Worm (Caenorhabditis elegans) whole organism, L2 larva: ENCODE measurements around the gene ugt-61.
"Not testable (repeated sequence)": the region's sequence is repeated elsewhere in the genome, so short reads cannot be mapped to it uniquely, and the experiment has no call there.

Experiments used
- C34F6.9 ChIP-seq: fragments of 150-350 bp; optimal IDR thresholded peaks from 2 replicates; lab custom pipeline; 2014; ENCODE audit warnings: missing biosample characterization, missing genetic modification characterization
- F13H6.1 ChIP-seq: sonication (generic microtip); optimal IDR thresholded peaks from 2 replicates; lab custom pipeline; 2016; ENCODE audit warnings: missing genetic modification characterization, missing compliant biosample characterization
- Y55F3AM.14 ChIP-seq: fragments of 200-800 bp; sonication (Bioruptor generic); optimal IDR thresholded peaks from 2 replicates; lab custom pipeline; 2018; ENCODE audit warnings: mild to moderate bottlenecking, missing genetic modification characterization, missing compliant biosample characterization
- ZK546.5 ChIP-seq: sonication (generic microtip); optimal IDR thresholded peaks from 2 replicates; lab custom pipeline; 2017; ENCODE audit warnings: missing biosample characterization, missing genetic modification characterization
- alr-1 ChIP-seq: fragments of 150-350 bp; optimal IDR thresholded peaks from 2 replicates; lab custom pipeline; 2014; ENCODE audit warnings: missing biosample characterization, missing genetic modification characterization
- ama-1 ChIP-seq: fragments of 150-350 bp; optimal IDR thresholded peaks from 2 replicates; lab custom pipeline; 2018; ENCODE audit warnings: inconsistent platforms
- ceh-82 ChIP-seq: fragments of 150-350 bp; optimal IDR thresholded peaks from 2 replicates; lab custom pipeline; 2014; ENCODE audit warnings: missing biosample characterization, missing genetic modification characterization
- crh-2 ChIP-seq: sonication (generic microtip); optimal IDR thresholded peaks from 2 replicates; lab custom pipeline; 2017; ENCODE audit warnings: missing biosample characterization, missing genetic modification characterization
- dmd-4 ChIP-seq: sonication (generic microtip); optimal IDR thresholded peaks from 2 replicates; lab custom pipeline; 2017; ENCODE audit warnings: missing biosample characterization, missing genetic modification characterization
- egl-27 ChIP-seq: sonication (generic microtip); optimal IDR thresholded peaks from 3 replicates; lab custom pipeline; 2017; ENCODE audit warnings: missing biosample characterization, missing genetic modification reagents, missing genetic modification characterization
- elt-1 ChIP-seq: fragments of 150-350 bp; optimal IDR thresholded peaks from 2 replicates; lab custom pipeline; 2014; ENCODE audit warnings: missing biosample characterization, missing genetic modification characterization
- elt-3 ChIP-seq: sonication (generic microtip); optimal IDR thresholded peaks from 2 replicates; lab custom pipeline; 2017; ENCODE audit warnings: missing biosample characterization, missing genetic modification characterization
- fos-1 ChIP-seq: fragments of 150-350 bp; optimal IDR thresholded peaks from 2 replicates; lab custom pipeline; 2014; ENCODE audit warnings: missing biosample characterization, missing genetic modification characterization
- gmeb-1 ChIP-seq: fragments of 150-350 bp; optimal IDR thresholded peaks from 2 replicates; lab custom pipeline; 2014; ENCODE audit warnings: missing biosample characterization, missing genetic modification characterization
- lin-11 ChIP-seq: fragments of 150-350 bp; sonication (generic microtip); optimal IDR thresholded peaks from 2 replicates; lab custom pipeline; 2014; ENCODE audit warnings: missing biosample characterization, missing genetic modification characterization, inconsistent platforms, mixed read lengths
- lin-13 ChIP-seq: fragments of 150-350 bp; optimal IDR thresholded peaks from 2 replicates; lab custom pipeline; 2014; ENCODE audit warnings: missing biosample characterization, missing genetic modification reagents, missing genetic modification characterization
- lsy-2 ChIP-seq, 2 experiments: fragments of 150-350 bp in 1 of 2; sonication (generic microtip) in 1 of 2; optimal IDR thresholded peaks; 2 replicates each; lab custom pipeline; 2014 to 2017; ENCODE audit warnings: missing biosample characterization in 2 of 2, missing genetic modification characterization in 2 of 2
- mab-5 ChIP-seq: fragments of 150-350 bp; optimal IDR thresholded peaks from 2 replicates; lab custom pipeline; 2014; ENCODE audit warnings: missing biosample characterization, missing genetic modification characterization
- mbf-1 ChIP-seq: sonication (generic microtip); optimal IDR thresholded peaks from 2 replicates; lab custom pipeline; 2017; ENCODE audit warnings: missing biosample characterization, missing genetic modification characterization
- mdl-1 ChIP-seq, 2 experiments: fragments of 150-350 bp in 1 of 2; sonication (generic microtip) in 1 of 2; optimal IDR thresholded peaks; 2 replicates each; lab custom pipeline; 2017; ENCODE audit warnings: missing biosample characterization in 2 of 2, missing genetic modification characterization in 2 of 2
- nhr-10 ChIP-seq: sonication (generic microtip); optimal IDR thresholded peaks from 2 replicates; lab custom pipeline; 2017; ENCODE audit warnings: missing biosample characterization, missing genetic modification characterization
- nhr-11 ChIP-seq: fragments of 150-350 bp; optimal IDR thresholded peaks from 2 replicates; lab custom pipeline; 2014; ENCODE audit warnings: missing biosample characterization, missing genetic modification characterization
- nhr-12 ChIP-seq: fragments of 150-350 bp; optimal IDR thresholded peaks from 2 replicates; lab custom pipeline; 2014; ENCODE audit warnings: missing biosample characterization, missing genetic modification characterization
- nhr-129 ChIP-seq: fragments of 150-350 bp; optimal IDR thresholded peaks from 2 replicates; lab custom pipeline; 2014; ENCODE audit warnings: missing biosample characterization, missing genetic modification characterization
- nhr-21 ChIP-seq: fragments of 150-350 bp; optimal IDR thresholded peaks from 2 replicates; lab custom pipeline; 2014; ENCODE audit warnings: missing biosample characterization, missing genetic modification characterization
- nhr-23 ChIP-seq: fragments of 150-350 bp; optimal IDR thresholded peaks from 2 replicates; lab custom pipeline; 2014; ENCODE audit warnings: missing biosample characterization, missing genetic modification reagents, missing genetic modification characterization
- nhr-237 ChIP-seq: fragments of 150-350 bp; optimal IDR thresholded peaks from 2 replicates; lab custom pipeline; 2014; ENCODE audit warnings: missing biosample characterization, missing genetic modification characterization
- nhr-6 ChIP-seq: fragments of 150-350 bp; optimal IDR thresholded peaks from 2 replicates; lab custom pipeline; 2014; ENCODE audit warnings: missing biosample characterization, missing genetic modification characterization
- nhr-77 ChIP-seq: fragments of 150-350 bp; optimal IDR thresholded peaks from 2 replicates; lab custom pipeline; 2014; ENCODE audit warnings: missing biosample characterization, missing genetic modification characterization
- skn-1 ChIP-seq: sonication (generic microtip); optimal IDR thresholded peaks from 2 replicates; lab custom pipeline; 2017; ENCODE audit warnings: missing biosample characterization, missing genetic modification characterization
- sma-3 ChIP-seq: sonication (generic microtip); optimal IDR thresholded peaks from 2 replicates; lab custom pipeline; 2016; ENCODE audit warnings: missing genetic modification reagents, missing genetic modification characterization, missing compliant biosample characterization
- sma-9 ChIP-seq, 2 experiments: fragments of 150-350 bp in 1 of 2; sonication (generic microtip) in 1 of 2; optimal IDR thresholded peaks; 2 replicates each; lab custom pipeline; 2014 to 2016; ENCODE audit warnings: missing genetic modification characterization in 2 of 2, mild to moderate bottlenecking in 1 of 2, missing biosample characterization in 1 of 2, missing compliant biosample characterization in 1 of 2, missing genetic modification reagents in 1 of 2, moderate library complexity in 1 of 2
- snpc-4 ChIP-seq: fragments of 150-350 bp; optimal IDR thresholded peaks from 2 replicates; lab custom pipeline; 2014; ENCODE audit warnings: missing biosample characterization, missing genetic modification characterization
- unc-55 ChIP-seq: fragments of 150-350 bp; sonication (generic microtip); optimal IDR thresholded peaks from 3 replicates; lab custom pipeline; 2014; ENCODE audit warnings: missing biosample characterization, missing genetic modification reagents, missing genetic modification characterization
- unc-62 ChIP-seq: fragments of 150-350 bp; optimal IDR thresholded peaks from 2 replicates; lab custom pipeline; 2014; ENCODE audit warnings: missing biosample characterization, missing genetic modification reagents, missing genetic modification characterization
- zag-1 ChIP-seq: fragments of 150-350 bp; optimal IDR thresholded peaks from 2 replicates; lab custom pipeline; 2014; ENCODE audit warnings: missing biosample characterization, missing genetic modification characterization
- ztf-1 ChIP-seq: fragments of 200-800 bp; sonication (Bioruptor generic); conservative IDR thresholded peaks from 2 replicates; pipeline ENCODE4 v1.3.6; 2022; ENCODE audit warnings: missing genetic modification characterization, missing compliant biosample characterization
- ztf-4 ChIP-seq: fragments of 150-350 bp; optimal IDR thresholded peaks from 2 replicates; lab custom pipeline; 2014; ENCODE audit warnings: missing biosample characterization, missing genetic modification characterization

ugt-61 gene

ce11 chrV:4758019-4758418, 15.8 kb downstream of the ugt-61 start:
- no peak for TF ChIP-seq ceh-82
- no peak for TF ChIP-seq mdl-1 (tag; optimal IDR thresholded peaks at IDR 0.05; lab: Kevin White, UChicago)
- TF ChIP-seq egl-27, result no peak
- no peak for TF ChIP-seq unc-55
- TF ChIP-seq nhr-11, result no peak
- TF ChIP-seq mab-5, result no peak
- TF ChIP-seq lin-13 (GFP tag; lab: Kevin White, UChicago), result no peak
- TF ChIP-seq ZK546.5 (tag; lab: Kevin White, UChicago), result no peak
- no peak for TF ChIP-seq nhr-77 (tag; lab: Kevin White, UChicago)
- TF ChIP-seq alr-1 (tag; lab: Kevin White, UChicago), result no peak
- no peak for TF ChIP-seq C34F6.9
- no peak for TF ChIP-seq crh-2 (tag; lab: Kevin White, UChicago)
- no peak for TF ChIP-seq nhr-21 (tag; lab: Kevin White, UChicago)

DNA sequence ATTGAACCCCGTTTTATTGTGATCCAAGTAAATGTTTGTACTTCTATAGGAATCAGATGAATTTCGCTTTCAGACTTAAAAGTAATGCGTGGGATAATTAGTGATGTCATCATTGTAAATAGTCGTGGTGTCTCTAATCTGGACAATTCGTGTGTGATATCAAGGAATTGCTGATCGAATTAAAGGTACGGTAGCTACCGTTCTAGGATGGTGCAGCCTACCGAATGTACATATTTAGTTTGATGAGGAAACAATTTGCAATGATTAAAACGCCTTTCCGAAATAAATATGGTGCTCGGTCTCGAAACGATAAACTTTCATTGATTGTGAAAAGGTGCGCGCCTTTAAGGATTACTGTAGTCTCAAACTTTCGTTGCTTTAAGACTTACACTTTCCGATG, 16.3 kb downstream of the ugt-61 start:
- no peak for TF ChIP-seq C34F6.9
- no peak for TF ChIP-seq lsy-2 (tag; optimal IDR thresholded peaks at IDR 0.05; lab: Kevin White, UChicago)
- no peak for TF ChIP-seq mab-5
- TF ChIP-seq nhr-129, result no peak
- TF ChIP-seq lin-13 (GFP tag; lab: Kevin White, UChicago), result no peak
- TF ChIP-seq nhr-11, result no peak
- no peak for TF ChIP-seq F13H6.1 (tag; lab: Kevin White, UChicago)
- no peak for TF ChIP-seq nhr-12
- no peak for TF ChIP-seq skn-1 (tag; lab: Kevin White, UChicago)
- TF ChIP-seq dmd-4 (tag; lab: Kevin White, UChicago), result no peak
- no peak for TF ChIP-seq ama-1 (lab: Kevin White, UChicago)
- TF ChIP-seq mdl-1 (tag; optimal IDR thresholded peaks at IDR 0.05; lab: Kevin White, UChicago), result no peak
- TF ChIP-seq nhr-10, result no peak

DNA sequence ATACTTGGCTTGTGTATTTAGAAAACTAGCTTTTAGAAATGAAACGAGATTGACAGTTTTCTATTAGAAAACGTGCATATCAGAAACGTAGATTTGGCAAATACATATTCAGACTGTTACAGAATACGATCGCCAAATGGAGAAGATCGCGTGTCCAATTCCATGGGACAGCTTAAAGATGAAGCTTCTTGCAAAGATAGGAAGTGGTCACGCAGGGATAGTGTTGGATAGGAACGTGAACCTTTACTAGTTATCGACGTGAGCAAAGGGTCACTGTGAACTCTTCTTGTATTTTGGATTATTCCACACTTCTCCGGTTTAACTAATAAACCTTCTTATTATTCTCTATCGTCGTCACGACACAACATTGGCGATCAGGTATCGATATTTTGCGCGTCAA, 18.5 kb downstream of the ugt-61 start, which contains the start of gene bgnt-1.4:
bgnt-1.4 (plus strand) TSS at position 301 of the 400 bp plus-strand sequence.
- TF ChIP-seq nhr-129; lin-11 (tag; lab: Kevin White, UChicago); lsy-2 (tag; optimal IDR thresholded peaks at IDR 0.05; lab: Kevin White, UChicago): not testable (repeated sequence)
- TF ChIP-seq, all 48 proteins: peak for 0; not testable (repeated sequence) for 48

DNA sequence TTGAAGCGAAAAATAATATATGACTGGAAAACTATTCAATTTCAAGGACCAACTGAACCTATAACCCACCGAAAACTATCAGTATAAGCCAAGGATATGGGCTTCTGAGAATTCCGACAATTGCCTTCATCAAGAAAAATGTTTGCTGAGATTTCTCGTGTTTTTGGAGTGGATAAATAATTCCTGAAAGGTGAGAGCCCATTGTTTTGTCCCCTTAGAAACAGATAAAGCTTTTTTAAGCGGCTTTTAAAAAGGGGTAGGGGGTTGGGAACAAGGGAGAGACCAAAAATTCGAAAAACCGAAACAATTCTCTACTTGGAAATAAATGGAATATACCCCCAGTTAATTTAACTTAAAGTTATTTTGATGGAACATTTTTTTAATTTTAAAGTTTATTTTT, 24.3 kb downstream of the ugt-61 start, which contains the start of gene C18G1.8:
C18G1.8 (minus strand) TSS at position 101 of the 400 bp plus-strand sequence.
- TF ChIP-seq Y55F3AM.14 (GFP tag; lab: Kevin White, UChicago) (no peak), sma-3 (GFP tag; lab: Kevin White, UChicago) (no peak), C34F6.9 (no peak), lin-13 (GFP tag; lab: Kevin White, UChicago) (no peak), unc-62 (GFP tag; lab: Kevin White, UChicago) (no peak), unc-55 (no peak), ceh-82 (no peak), nhr-129 (no peak), crh-2 (tag; lab: Kevin White, UChicago) (no peak), sma-9 (GFP tag; optimal IDR thresholded peaks at IDR 0.05; lab: Kevin White, UChicago) (no peak), sma-9 (tag; optimal IDR thresholded peaks at IDR 0.05; lab: Kevin White, UChicago) (no peak), snpc-4 (tag; lab: Kevin White, UChicago) (no peak), nhr-23 (tag; lab: Kevin White, UChicago) (no peak), lin-11 (tag; lab: Kevin White, UChicago) (no peak), nhr-6 (no peak), mbf-1 (tag; lab: Kevin White, UChicago) (no peak), elt-1 (no peak), lsy-2 (tag; optimal IDR thresholded peaks at IDR 0.05; lab: Kevin White, UChicago) (no peak), nhr-10 (no peak), mdl-1 (tag; optimal IDR thresholded peaks at IDR 0.05; lab: Kevin White, UChicago) (no peak), gmeb-1 (tag; lab: Kevin White, UChicago) (no peak)

ce11 chrV:4769633-4770032, 27.4 kb downstream of the ugt-61 start, which contains the start of gene C18G1.9:
Gene C18G1.9, minus strand, starts transcription at chrV:4769733.
- TF ChIP-seq gmeb-1 (tag; lab: Kevin White, UChicago) (no peak), sma-3 (GFP tag; lab: Kevin White, UChicago) (no peak), nhr-10 (no peak), dmd-4 (tag; lab: Kevin White, UChicago) (no peak), zag-1 (tag; lab: Kevin White, UChicago) (no peak), mdl-1 (tag; optimal IDR thresholded peaks at IDR 0.05; lab: Kevin White, UChicago) (no peak), ama-1 (lab: Kevin White, UChicago) (no peak), ztf-4 (tag; lab: Kevin White, UChicago) (no peak), nhr-237 (tag; lab: Kevin White, UChicago) (no peak), ZK546.5 (tag; lab: Kevin White, UChicago) (no peak), lin-13 (GFP tag; lab: Kevin White, UChicago) (no peak), mab-5 (no peak), fos-1 (no peak), ztf-1 (GFP tag; lab: Robert Waterston, UW) (no peak), nhr-129 (no peak), Y55F3AM.14 (GFP tag; lab: Kevin White, UChicago) (no peak), C34F6.9 (no peak), elt-3 (no peak), unc-62 (GFP tag; lab: Kevin White, UChicago) (no peak)
